ENCODE assay signal across 1 fruit fly cellular context in genomic region chr3R:27440628-27441027, dm6.
TF ChIP-seq lines count a peak whose summit lies in the region.

Gene CG44290, minus strand, starts transcription at chr3R:27440944.

TF ChIP-seq in whole organism, embryonic, 481 proteins besides CTCF, POLR2A, EP300 and RAD21 (continued from another document and continues in another):
- TF ChIP-seq CG17912 (GFP tag; optimal IDR thresholded peaks at IDR 0.05; lab: Kevin White, UChicago) (no peak), CG6791 (GFP tag; IDR thresholded peaks at IDR 0.05; lab: Robert Waterston, UW; ENCODE audit: partially characterized antibody) (no peak), CG1529 (GFP tag; optimal IDR thresholded peaks at IDR 0.05; lab: Kevin White, UChicago) (peak; percentile 25), emc (GFP tag; optimal IDR thresholded peaks at IDR 0.05; lab: Kevin White, UChicago) (no peak), sc (optimal IDR thresholded peaks at IDR 0.05; lab: Kevin White, UChicago) (no peak), sc (GFP tag; optimal IDR thresholded peaks at IDR 0.05; lab: Kevin White, UChicago) (peak; percentile 6), NC2β (GFP tag; optimal IDR thresholded peaks at IDR 0.05; lab: Kevin White, UChicago) (peak; percentile 4), CG8924 (tag; optimal IDR thresholded peaks at IDR 0.05; lab: Kevin White, UChicago) (peak; percentile 34), Max (GFP tag; optimal IDR thresholded peaks at IDR 0.05; lab: Kevin White, UChicago) (no peak), esg (GFP tag; conservative IDR thresholded peaks at IDR 0.05; lab: Robert Waterston, UW) (peak; percentile 29; the same call in 1 of the 2 replicates), CG10654 (GFP tag; optimal IDR thresholded peaks at IDR 0.05; lab: Kevin White, UChicago) (no peak), CG15601 (tag; optimal IDR thresholded peaks at IDR 0.05; lab: Kevin White, UChicago) (peak; percentile 21), CG6854 (GFP tag; optimal IDR thresholded peaks at IDR 0.05; lab: Kevin White, UChicago) (no peak), MBD-R2 (GFP tag; IDR thresholded peaks at IDR 0.05; lab: Robert Waterston, UW) (no peak), eyg (GFP tag; optimal IDR thresholded peaks at IDR 0.05; lab: Kevin White, UChicago) (no peak), Doc3 (GFP tag; IDR thresholded peaks at IDR 0.05; lab: Robert Waterston, UW; ENCODE audit: partially characterized antibody) (no peak), vvl (GFP tag; IDR thresholded peaks at IDR 0.05; lab: Robert Waterston, UW) (peak; percentile 65), Dad (GFP tag; optimal IDR thresholded peaks at IDR 0.05; lab: Kevin White, UChicago) (no peak), CG3281 (GFP tag; optimal IDR thresholded peaks at IDR 0.05; lab: Kevin White, UChicago) (no peak), Dp (GFP tag; optimal IDR thresholded peaks at IDR 0.05; lab: Kevin White, UChicago) (no peak), CG18619 (GFP tag; optimal IDR thresholded peaks at IDR 0.05; lab: Kevin White, UChicago) (no peak), CG6813 (GFP tag; optimal IDR thresholded peaks at IDR 0.05; lab: Kevin White, UChicago) (no peak), CG12391 (tag; optimal IDR thresholded peaks at IDR 0.05; lab: Kevin White, UChicago) (peak; percentile 59), aop (GFP tag; IDR thresholded peaks at IDR 0.05; lab: Robert Waterston, UW) (no peak), ems (GFP tag; optimal IDR thresholded peaks at IDR 0.05; lab: Kevin White, UChicago) (no peak), ap (GFP tag; IDR thresholded peaks at IDR 0.05; lab: Robert Waterston, UW) (peak; percentile 40; the same call in 1 of the 2 replicates), hb (GFP tag; IDR thresholded peaks at IDR 0.05; lab: Robert Waterston, UW; ENCODE audit: partially characterized antibody) (no peak), gfzf (GFP tag; optimal IDR thresholded peaks at IDR 0.05; lab: Kevin White, UChicago) (no peak), fd102C (GFP tag; optimal IDR thresholded peaks at IDR 0.05; lab: Kevin White, UChicago) (no peak), CG3407 (GFP tag; optimal IDR thresholded peaks at IDR 0.05; lab: Kevin White, UChicago) (peak; percentile 48), CG17328 (GFP tag; IDR thresholded peaks at IDR 0.05; lab: Robert Waterston, UW) (peak; percentile 32; the same call in 1 of the 2 replicates), Aef1 (GFP tag; IDR thresholded peaks at IDR 0.05; lab: Robert Waterston, UW) (no peak), Kr (GFP tag; optimal IDR thresholded peaks at IDR 0.05; lab: Kevin White, UChicago) (no peak), CG30431 (GFP tag; optimal IDR thresholded peaks at IDR 0.05; lab: Kevin White, UChicago) (no peak), CG10267 (tag; optimal IDR thresholded peaks at IDR 0.05; lab: Kevin White, UChicago) (peak; percentile 69), nerfin-1 (tag; optimal IDR thresholded peaks at IDR 0.05; lab: Kevin White, UChicago) (peak; percentile 59), CG5180 (GFP tag; optimal IDR thresholded peaks at IDR 0.05; lab: Kevin White, UChicago) (peak; percentile 31), Dbx (GFP tag; IDR thresholded peaks at IDR 0.05; lab: Robert Waterston, UW) (no peak), CG3838 (GFP tag; optimal IDR thresholded peaks at IDR 0.05; lab: Kevin White, UChicago) (no peak), crol (GFP tag; IDR thresholded peaks at IDR 0.05; lab: Robert Waterston, UW) (peak; percentile 31), row (GFP tag; IDR thresholded peaks at IDR 0.05; lab: Robert Waterston, UW) (peak; percentile 68), ranshi (GFP tag; IDR thresholded peaks at IDR 0.05; lab: Robert Waterston, UW) (peak; percentile 32; the same call in 1 of the 2 replicates), CG7963 (GFP tag; IDR thresholded peaks at IDR 0.05; lab: Robert Waterston, UW; ENCODE audit: partially characterized antibody) (no peak), wor (GFP tag; IDR thresholded peaks at IDR 0.05; lab: Robert Waterston, UW) (no peak), phol (tag; optimal IDR thresholded peaks at IDR 0.05; lab: Kevin White, UChicago) (peak; percentile 69), CG10565 (GFP tag; optimal IDR thresholded peaks at IDR 0.05; lab: Kevin White, UChicago) (no peak), CG16815 (GFP tag; optimal IDR thresholded peaks at IDR 0.05; lab: Kevin White, UChicago) (peak; percentile 29), Ptx1 (GFP tag; IDR thresholded peaks at IDR 0.05; lab: Robert Waterston, UW) (peak; percentile 45), CG11398 (GFP tag; optimal IDR thresholded peaks at IDR 0.05; lab: Kevin White, UChicago) (no peak), pita (GFP tag; optimal IDR thresholded peaks at IDR 0.05; lab: Kevin White, UChicago) (no peak), CG34376 (GFP tag; optimal IDR thresholded peaks at IDR 0.05; lab: Kevin White, UChicago) (no peak), Trl (optimal IDR thresholded peaks at IDR 0.05; lab: Kevin White, UChicago) (no peak), Trl (GFP tag; optimal IDR thresholded peaks at IDR 0.05; lab: Kevin White, UChicago) (peak; percentile 22), Stat92E (GFP tag; optimal IDR thresholded peaks at IDR 0.05; lab: Kevin White, UChicago) (peak in 1 of 3 experiments; percentile 28), NK7.1 (GFP tag; optimal IDR thresholded peaks at IDR 0.05; lab: Kevin White, UChicago) (no peak), Fer3 (tag; optimal IDR thresholded peaks at IDR 0.05; lab: Kevin White, UChicago) (peak; percentile 1), ATbp (GFP tag; optimal IDR thresholded peaks at IDR 0.05; lab: Kevin White, UChicago) (peak; percentile 18), salm (tag; optimal IDR thresholded peaks at IDR 0.05; lab: Kevin White, UChicago) (no peak), CG7786 (GFP tag; optimal IDR thresholded peaks at IDR 0.05; lab: Kevin White, UChicago) (no peak), MESR4 (GFP tag; optimal IDR thresholded peaks at IDR 0.05; lab: Kevin White, UChicago) (no peak), dpn (GFP tag; optimal IDR thresholded peaks at IDR 0.05; lab: Kevin White, UChicago) (peak in 1 of 2 experiments; percentile 17), CG9797 (GFP tag; optimal IDR thresholded peaks at IDR 0.05; lab: Kevin White, UChicago) (no peak), Fer1 (GFP tag; optimal IDR thresholded peaks at IDR 0.05; lab: Kevin White, UChicago) (no peak), BtbVII (GFP tag; optimal IDR thresholded peaks at IDR 0.05; lab: Kevin White, UChicago) (no peak), zfh2 (GFP tag; optimal IDR thresholded peaks at IDR 0.05; lab: Kevin White, UChicago) (no peak), dmrt11E (tag; optimal IDR thresholded peaks at IDR 0.05; lab: Kevin White, UChicago) (peak; percentile 77), E2f2 (GFP tag; IDR thresholded peaks at IDR 0.05; lab: Robert Waterston, UW) (no peak), CG11504 (tag; optimal IDR thresholded peaks at IDR 0.05; lab: Kevin White, UChicago) (peak; percentile 65), CG3065 (GFP tag; optimal IDR thresholded peaks at IDR 0.05; lab: Kevin White, UChicago) (no peak), CG10959 (GFP tag; IDR thresholded peaks at IDR 0.05; lab: Robert Waterston, UW) (peak; percentile 58), HLH4C (GFP tag; IDR thresholded peaks at IDR 0.05; lab: Robert Waterston, UW; ENCODE audit: partially characterized antibody) (no peak), caup (GFP tag; optimal IDR thresholded peaks at IDR 0.05; lab: Kevin White, UChicago; ENCODE audit: severe bottlenecking) (no peak), CG8359 (GFP tag; optimal IDR thresholded peaks at IDR 0.05; lab: Kevin White, UChicago; ENCODE audit: borderline replicate concordance) (no peak), fu2 (GFP tag; optimal IDR thresholded peaks at IDR 0.05; lab: Kevin White, UChicago) (no peak), dimm (GFP tag; IDR thresholded peaks at IDR 0.05; lab: Robert Waterston, UW) (no peak), Med (GFP tag; lab: Kevin White, UChicago) (no peak), Sox100B (GFP tag; optimal IDR thresholded peaks at IDR 0.05; lab: Kevin White, UChicago) (peak; percentile 25), Hr3 (GFP tag; optimal IDR thresholded peaks at IDR 0.05; lab: Kevin White, UChicago) (no peak), CG6175 (GFP tag; IDR thresholded peaks at IDR 0.05; lab: Robert Waterston, UW) (no peak), CG11085 (GFP tag; IDR thresholded peaks at IDR 0.05; lab: Robert Waterston, UW) (no peak), CG4328 (GFP tag; optimal IDR thresholded peaks at IDR 0.05; lab: Kevin White, UChicago) (no peak), CG17361 (GFP tag; IDR thresholded peaks at IDR 0.05; lab: Robert Waterston, UW) (peak; percentile 75), Hmr (GFP tag; optimal IDR thresholded peaks at IDR 0.05; lab: Kevin White, UChicago) (no peak), ERR (GFP tag; optimal IDR thresholded peaks at IDR 0.05; lab: Kevin White, UChicago) (no peak), CG4707 (GFP tag; optimal IDR thresholded peaks at IDR 0.05; lab: Kevin White, UChicago) (no peak), CG2889 (GFP tag; IDR thresholded peaks at IDR 0.05; lab: Robert Waterston, UW) (no peak), bsh (GFP tag; optimal IDR thresholded peaks at IDR 0.05; lab: Kevin White, UChicago) (peak in 1 of 2 experiments; percentile 72), tna (GFP tag; IDR thresholded peaks at IDR 0.05; lab: Robert Waterston, UW; ENCODE audit: partially characterized antibody) (no peak), CG2120 (GFP tag; optimal IDR thresholded peaks at IDR 0.05; lab: Kevin White, UChicago) (no peak), CG6683 (GFP tag; optimal IDR thresholded peaks at IDR 0.05; lab: Kevin White, UChicago) (no peak), mirr (GFP tag; optimal IDR thresholded peaks at IDR 0.05; lab: Kevin White, UChicago) (no peak), danr (GFP tag; IDR thresholded peaks at IDR 0.05; lab: Robert Waterston, UW) (peak; percentile 52; the same call in 1 of the 2 replicates), CG9437 (GFP tag; optimal IDR thresholded peaks at IDR 0.05; lab: Kevin White, UChicago) (no peak), CG7987 (GFP tag; optimal IDR thresholded peaks at IDR 0.05; lab: Kevin White, UChicago) (no peak), kah (GFP tag; optimal IDR thresholded peaks at IDR 0.05; lab: Kevin White, UChicago) (no peak), btn (GFP tag; optimal IDR thresholded peaks at IDR 0.05; lab: Kevin White, UChicago) (no peak), zf30C (GFP tag; optimal IDR thresholded peaks at IDR 0.05; lab: Kevin White, UChicago) (peak; percentile 84), Hand (GFP tag; optimal IDR thresholded peaks at IDR 0.05; lab: Kevin White, UChicago) (no peak), CG7839 (tag; optimal IDR thresholded peaks at IDR 0.05; lab: Kevin White, UChicago) (peak; percentile 57), CG18011 (GFP tag; optimal IDR thresholded peaks at IDR 0.05; lab: Kevin White, UChicago) (no peak), CG15011 (GFP tag; optimal IDR thresholded peaks at IDR 0.05; lab: Kevin White, UChicago) (no peak), ac (GFP tag; optimal IDR thresholded peaks at IDR 0.05; lab: Kevin White, UChicago) (no peak), slp2 (GFP tag; optimal IDR thresholded peaks at IDR 0.05; lab: Kevin White, UChicago) (peak; percentile 21), ken (GFP tag; IDR thresholded peaks at IDR 0.05; lab: Robert Waterston, UW) (no peak), Xbp1 (GFP tag; optimal IDR thresholded peaks at IDR 0.05; lab: Kevin White, UChicago) (peak; percentile 29), Opbp (GFP tag; IDR thresholded peaks at IDR 0.05; lab: Robert Waterston, UW; ENCODE audit: partially characterized antibody) (no peak), exex (tag; optimal IDR thresholded peaks at IDR 0.05; lab: Kevin White, UChicago) (no peak), CG7928 (GFP tag; optimal IDR thresholded peaks at IDR 0.05; lab: Kevin White, UChicago) (no peak), zen2 (GFP tag; IDR thresholded peaks at IDR 0.05; lab: Robert Waterston, UW; ENCODE audit: partially characterized antibody) (no peak), fd96Cb (tag; optimal IDR thresholded peaks at IDR 0.05; lab: Kevin White, UChicago) (peak; percentile 70), CG6254 (GFP tag; optimal IDR thresholded peaks at IDR 0.05; lab: Kevin White, UChicago) (peak; percentile 59), CG7357 (GFP tag; IDR thresholded peaks at IDR 0.05; lab: Robert Waterston, UW) (0 out of 3 replicates have a peak, but pooled peaks have one; percentile 12), CG14965 (GFP tag; optimal IDR thresholded peaks at IDR 0.05; lab: Kevin White, UChicago; ENCODE audit: borderline replicate concordance) (no peak), CG18599 (GFP tag; optimal IDR thresholded peaks at IDR 0.05; lab: Kevin White, UChicago) (peak; percentile 52), dysf (GFP tag; IDR thresholded peaks at IDR 0.05; lab: Robert Waterston, UW) (no peak; the same call in 2 of the 3 replicates), Hr78 (GFP tag; optimal IDR thresholded peaks at IDR 0.05; lab: Kevin White, UChicago) (no peak), gce (GFP tag; IDR thresholded peaks at IDR 0.05; lab: Robert Waterston, UW) (peak; percentile 37; the same call in 1 of the 3 replicates), org-1 (GFP tag; optimal IDR thresholded peaks at IDR 0.05; lab: Kevin White, UChicago) (peak; percentile 32), CG4820 (GFP tag; optimal IDR thresholded peaks at IDR 0.05; lab: Kevin White, UChicago) (peak; percentile 36), CG17385 (GFP tag; optimal IDR thresholded peaks at IDR 0.05; lab: Kevin White, UChicago) (peak; percentile 23), Dfd (GFP tag; optimal IDR thresholded peaks at IDR 0.05; lab: Kevin White, UChicago) (no peak), H15 (GFP tag; IDR thresholded peaks at IDR 0.05; lab: Robert Waterston, UW) (no peak), ro (GFP tag; IDR thresholded peaks at IDR 0.05; lab: Robert Waterston, UW) (no peak), ftz-f1 (GFP tag; optimal IDR thresholded peaks at IDR 0.05; lab: Kevin White, UChicago) (no peak), cad (GFP tag; optimal IDR thresholded peaks at IDR 0.05; lab: Kevin White, UChicago) (no peak), HLHmδ (GFP tag; optimal IDR thresholded peaks at IDR 0.05; lab: Kevin White, UChicago) (no peak), CG12219 (GFP tag; optimal IDR thresholded peaks at IDR 0.05; lab: Kevin White, UChicago) (peak; percentile 25), Hmx (GFP tag; optimal IDR thresholded peaks at IDR 0.05; lab: Kevin White, UChicago) (no peak), CG3726 (GFP tag; IDR thresholded peaks at IDR 0.05; lab: Robert Waterston, UW) (no peak), CG17568 (GFP tag; optimal IDR thresholded peaks at IDR 0.05; lab: Kevin White, UChicago) (no peak), Spps (tag; optimal IDR thresholded peaks at IDR 0.05; lab: Kevin White, UChicago) (peak; percentile 60), pfk (GFP tag; optimal IDR thresholded peaks at IDR 0.05; lab: Kevin White, UChicago) (no peak), ind (GFP tag; optimal IDR thresholded peaks at IDR 0.05; lab: Kevin White, UChicago) (no peak), CG12769 (tag; optimal IDR thresholded peaks at IDR 0.05; lab: Kevin White, UChicago) (no peak), Hr51 (GFP tag; optimal IDR thresholded peaks at IDR 0.05; lab: Kevin White, UChicago) (peak in 1 of 2 experiments; percentile 32)
